Worm (Caenorhabditis elegans) whole organism, young adult: ENCODE results near the gene R10E9.4.

Experiments used
- C17E4.6 ChIP-seq: fragments of 200-800 bp; sonication (Bioruptor generic); IDR thresholded peaks from 2 replicates; pipeline ENCODE4 v1.3.6; 2022; ENCODE audit warnings: missing genetic modification reagents, missing genetic modification characterization, missing compliant biosample characterization
- F22D6.2 ChIP-seq: sonication (generic microtip); optimal IDR thresholded peaks from 2 replicates; lab custom pipeline; 2016; ENCODE audit warnings: mild to moderate bottlenecking, missing genetic modification characterization, missing compliant biosample characterization
- F55B11.4 ChIP-seq: sonication (generic microtip); optimal IDR thresholded peaks from 2 replicates; lab custom pipeline; 2016; ENCODE audit warnings: missing compliant biosample characterization, missing genetic modification characterization, borderline replicate concordance; ENCODE audit not compliant: insufficient read depth
- K11D2.4 ChIP-seq: fragments of 200-800 bp; sonication (Bioruptor generic); IDR thresholded peaks from 2 replicates; pipeline ENCODE4 v1.3.6; 2022; ENCODE audit warnings: missing genetic modification reagents, missing genetic modification characterization, missing compliant biosample characterization
- K12H6.12 ChIP-seq: fragments of 200-800 bp; sonication (Bioruptor generic); optimal IDR thresholded peaks from 2 replicates; lab custom pipeline; 2018; ENCODE audit warnings: mild to moderate bottlenecking, missing genetic modification characterization, missing compliant biosample characterization
- Y79H2A.3 ChIP-seq: fragments of 200-800 bp; sonication (Bioruptor generic); conservative IDR thresholded peaks from 2 replicates; pipeline ENCODE4 v1.3.6; 2022; ENCODE audit warnings: missing genetic modification reagents, missing genetic modification characterization, missing compliant biosample characterization
- Y95B8A.8 ChIP-seq: fragments of 200-800 bp; sonication (Bioruptor generic); IDR thresholded peaks from 2 replicates; pipeline ENCODE4 v1.3.6; 2022; ENCODE audit warnings: missing genetic modification reagents, missing genetic modification characterization, missing compliant biosample characterization
- akir-1 ChIP-seq: fragments of 200-800 bp; sonication (Bioruptor generic); optimal IDR thresholded peaks from 2 replicates; lab custom pipeline; 2018; ENCODE audit warnings: mild to moderate bottlenecking, missing genetic modification characterization, moderate library complexity, missing compliant biosample characterization
- aptf-3 ChIP-seq: fragments of 200-800 bp; sonication (Bioruptor generic); IDR thresholded peaks from 2 replicates; pipeline ENCODE4 v1.3.6; 2022; ENCODE audit warnings: missing genetic modification characterization, missing compliant biosample characterization
- atf-7 ChIP-seq: sonication (generic microtip); optimal IDR thresholded peaks from 2 replicates; lab custom pipeline; 2017; ENCODE audit warnings: mild to moderate bottlenecking, missing genetic modification characterization, missing compliant biosample characterization
- attf-5 ChIP-seq: fragments of 200-800 bp; sonication (Bioruptor generic); optimal IDR thresholded peaks from 2 replicates; lab custom pipeline; 2018; ENCODE audit warnings: mild to moderate bottlenecking, missing genetic modification characterization, missing compliant biosample characterization
- ccch-3 ChIP-seq: fragments of 200-800 bp; sonication (Bioruptor generic); optimal IDR thresholded peaks from 2 replicates; lab custom pipeline; 2018; ENCODE audit warnings: mild to moderate bottlenecking, missing genetic modification characterization, missing compliant biosample characterization
- ceh-100 ChIP-seq: fragments of 200-800 bp; sonication (Bioruptor generic); IDR thresholded peaks from 2 replicates; pipeline ENCODE4 v1.3.6; 2022; ENCODE audit warnings: missing genetic modification reagents, missing genetic modification characterization, missing compliant biosample characterization
- ceh-27 ChIP-seq: fragments of 200-800 bp; sonication (Bioruptor generic); optimal IDR thresholded peaks from 2 replicates; lab custom pipeline; 2018; ENCODE audit warnings: mild to moderate bottlenecking, missing genetic modification characterization, moderate library complexity, missing compliant biosample characterization
- dox-1 ChIP-seq: fragments of 200-800 bp; sonication (Bioruptor generic); IDR thresholded peaks from 2 replicates; pipeline ENCODE4 v1.3.6; 2022; ENCODE audit warnings: missing genetic modification reagents, missing genetic modification characterization, missing compliant biosample characterization
- dpff-1 ChIP-seq: sonication (generic microtip); optimal IDR thresholded peaks from 2 replicates; lab custom pipeline; 2017; ENCODE audit warnings: mild to moderate bottlenecking, missing genetic modification characterization, missing compliant biosample characterization
- dpl-1 ChIP-seq: fragments of 150-350 bp; optimal IDR thresholded peaks from 2 replicates; lab custom pipeline; 2014; ENCODE audit warnings: missing biosample characterization, missing genetic modification reagents, missing genetic modification characterization
- egl-44 ChIP-seq: fragments of 200-800 bp; sonication (Bioruptor generic); IDR thresholded peaks from 2 replicates; pipeline ENCODE4 v1.3.6; 2022; ENCODE audit warnings: missing genetic modification reagents, missing genetic modification characterization, missing compliant biosample characterization
- egrh-3 ChIP-seq: fragments of 200-800 bp; sonication (Bioruptor generic); IDR thresholded peaks from 2 replicates; pipeline ENCODE4 v1.3.6; 2022; ENCODE audit warnings: missing genetic modification reagents, missing genetic modification characterization, missing compliant biosample characterization
- ets-4 ChIP-seq: fragments of 200-800 bp; sonication (Bioruptor generic); optimal IDR thresholded peaks from 2 replicates; lab custom pipeline; 2018; ENCODE audit warnings: mild to moderate bottlenecking, missing genetic modification characterization, missing compliant biosample characterization
- gei-17 ChIP-seq: fragments of 200-800 bp; sonication (Bioruptor generic); optimal IDR thresholded peaks from 2 replicates; lab custom pipeline; 2018; ENCODE audit warnings: mild to moderate bottlenecking, missing genetic modification characterization, missing compliant biosample characterization
- hmg-1.2 ChIP-seq: fragments of 200-800 bp; sonication (Bioruptor generic); IDR thresholded peaks from 2 replicates; pipeline ENCODE4 v1.3.6; 2022; ENCODE audit warnings: missing genetic modification reagents, missing genetic modification characterization, missing compliant biosample characterization
- hmg-20 ChIP-seq: fragments of 200-800 bp; sonication (Bioruptor generic); IDR thresholded peaks from 2 replicates; pipeline ENCODE4 v1.3.6; 2022; ENCODE audit warnings: missing genetic modification reagents, missing genetic modification characterization, missing compliant biosample characterization
- let-607 ChIP-seq, 2 experiments: fragments of 200-800 bp in 1 of 2; sonication (Bioruptor generic) in 1 of 2; sonication (generic microtip) in 1 of 2; optimal IDR thresholded peaks; 2 replicates each; lab custom pipeline; 2016 to 2018; ENCODE audit warnings: mild to moderate bottlenecking in 2 of 2, missing compliant biosample characterization in 2 of 2, missing genetic modification characterization in 2 of 2, moderate library complexity in 2 of 2, missing genotype in 1 of 2
- lin-26 ChIP-seq: fragments of 200-800 bp; sonication (Bioruptor generic); IDR thresholded peaks from 2 replicates; pipeline ENCODE4 v1.3.6; 2022; ENCODE audit warnings: missing genetic modification reagents, missing genetic modification characterization, missing compliant biosample characterization
- lin-35 ChIP-seq, 3 experiments: fragments of 150-350 bp in 2 of 3; sonication (generic microtip) in 1 of 3; optimal IDR thresholded peaks; 2 replicates each; lab custom pipeline; 2014 to 2018; ENCODE audit warnings: missing biosample characterization in 3 of 3, missing genetic modification characterization in 3 of 3, missing genetic modification reagents in 3 of 3
- lin-40 ChIP-seq: sonication (generic microtip); optimal IDR thresholded peaks from 2 replicates; lab custom pipeline; 2016; ENCODE audit warnings: missing genetic modification characterization, mild to moderate bottlenecking, missing compliant biosample characterization, missing genotype, missing genetic modification reagents
- lsl-1 ChIP-seq: fragments of 200-800 bp; sonication (Bioruptor generic); optimal IDR thresholded peaks from 2 replicates; lab custom pipeline; 2018; ENCODE audit warnings: mild to moderate bottlenecking, missing genetic modification characterization, moderate library complexity, missing compliant biosample characterization
- madf-10 ChIP-seq: sonication (generic microtip); optimal IDR thresholded peaks from 2 replicates; lab custom pipeline; 2016; ENCODE audit warnings: mild to moderate bottlenecking, missing genetic modification characterization, missing compliant biosample characterization
- madf-3 ChIP-seq: fragments of 200-800 bp; sonication (Bioruptor generic); IDR thresholded peaks from 2 replicates; pipeline ENCODE4 v1.3.6; 2022; ENCODE audit warnings: missing genetic modification reagents, missing genetic modification characterization, missing compliant biosample characterization
- mcd-1 ChIP-seq: fragments of 200-800 bp; sonication (Bioruptor generic); IDR thresholded peaks from 2 replicates; pipeline ENCODE4 v1.3.6; 2022; ENCODE audit warnings: missing genetic modification reagents, missing genetic modification characterization, missing compliant biosample characterization
- nfyb-1 ChIP-seq: fragments of 200-800 bp; sonication (Bioruptor generic); IDR thresholded peaks from 2 replicates; pipeline ENCODE4 v1.3.6; 2022; ENCODE audit warnings: missing genetic modification reagents, missing genetic modification characterization, missing compliant biosample characterization
- nhr-27 ChIP-seq: fragments of 200-800 bp; sonication (Bioruptor generic); optimal IDR thresholded peaks from 2 replicates; lab custom pipeline; 2018; ENCODE audit warnings: mild to moderate bottlenecking, missing genetic modification characterization, moderate library complexity, missing compliant biosample characterization
- nhr-90 ChIP-seq: sonication (generic microtip); optimal IDR thresholded peaks from 2 replicates; lab custom pipeline; 2016; ENCODE audit warnings: missing genotype, mild to moderate bottlenecking, missing genetic modification characterization, missing compliant biosample characterization
- pbrm-1 ChIP-seq: fragments of 200-800 bp; sonication (Bioruptor generic); IDR thresholded peaks from 2 replicates; pipeline ENCODE4 v1.3.6; 2022; ENCODE audit warnings: missing genetic modification reagents, missing genetic modification characterization, missing compliant biosample characterization
- rcor-1 ChIP-seq: fragments of 200-800 bp; sonication (Bioruptor generic); IDR thresholded peaks from 2 replicates; pipeline ENCODE4 v1.3.6; 2022; ENCODE audit warnings: missing genetic modification reagents, missing genetic modification characterization, missing compliant biosample characterization
- repo-1 ChIP-seq: sonication (generic microtip); optimal IDR thresholded peaks from 2 replicates; lab custom pipeline; 2017; ENCODE audit warnings: mild to moderate bottlenecking, missing genetic modification characterization, missing compliant biosample characterization
- snpc-1.1 ChIP-seq: sonication (generic microtip); optimal IDR thresholded peaks from 2 replicates; lab custom pipeline; 2017; ENCODE audit warnings: missing genetic modification characterization, mild to moderate bottlenecking, missing compliant biosample characterization, antibody characterized with exemption, moderate library complexity, missing genotype, missing genetic modification reagents; ENCODE audit not compliant: insufficient read depth
- somi-1 ChIP-seq: fragments of 200-800 bp; sonication (Bioruptor generic); optimal IDR thresholded peaks from 2 replicates; lab custom pipeline; 2018; ENCODE audit warnings: mild to moderate bottlenecking, missing genetic modification characterization, missing compliant biosample characterization
- tbx-9 ChIP-seq: sonication (generic microtip); optimal IDR thresholded peaks from 2 replicates; lab custom pipeline; 2016; ENCODE audit warnings: borderline replicate concordance, missing genetic modification characterization, inconsistent platforms, missing compliant biosample characterization
- unc-62 ChIP-seq: fragments of 150-350 bp; optimal IDR thresholded peaks from 2 replicates; lab custom pipeline; 2014; ENCODE audit warnings: missing biosample characterization, missing genetic modification reagents, missing genetic modification characterization
- zim-3 ChIP-seq: sonication (generic microtip); optimal IDR thresholded peaks from 2 replicates; lab custom pipeline; 2017; ENCODE audit warnings: mild to moderate bottlenecking, missing genetic modification characterization, moderate library complexity, missing compliant biosample characterization
- ztf-18 ChIP-seq: sonication (generic microtip); optimal IDR thresholded peaks from 2 replicates; lab custom pipeline; 2016; ENCODE audit warnings: missing genotype, mild to moderate bottlenecking, missing genetic modification characterization, missing compliant biosample characterization
- ztf-26 ChIP-seq: sonication (generic microtip); optimal IDR thresholded peaks from 2 replicates; lab custom pipeline; 2017; ENCODE audit warnings: missing genetic modification characterization, missing compliant biosample characterization

The R10E9.4 gene

ce11 chrIII:4018591-4019580 lies 46.3 kb upstream of the R10E9.4 start (continued):
- TF ChIP-seq madf-3 (GFP tag; lab: Robert Waterston, UW) = 0 out of 2 replicates have a peak, but pooled peaks have one; percentile 1
- TF ChIP-seq F55B11.4 (tag; lab: Kevin White, UChicago) = no peak
- peak; percentile 70 for TF ChIP-seq egrh-3 (GFP tag; lab: Robert Waterston, UW)
- no peak for TF ChIP-seq hmg-20 (GFP tag; lab: Robert Waterston, UW)
- peak; percentile 51 for TF ChIP-seq dox-1
- TF ChIP-seq nhr-27 (tag; lab: Kevin White, UChicago) = peak; percentile 28
- no peak for TF ChIP-seq Y79H2A.3
- peak; percentile 9 for TF ChIP-seq attf-5
- no peak for TF ChIP-seq snpc-1.1 (tag; lab: Kevin White, UChicago)
- TF ChIP-seq rcor-1 = no peak
- peak; percentile 44 for TF ChIP-seq ets-4
- peak; percentile 25 for TF ChIP-seq ztf-18 (tag; lab: Kevin White, UChicago)
- TF ChIP-seq C17E4.6 (GFP tag; lab: Robert Waterston, UW) = no peak
- no peak for TF ChIP-seq ztf-26 (tag; lab: Kevin White, UChicago)
- TF ChIP-seq zim-3 (tag; lab: Kevin White, UChicago) = no peak
- TF ChIP-seq egl-44 (GFP tag; lab: Robert Waterston, UW) = no peak

- TF ChIP-seq F22D6.2 (tag; lab: Kevin White, UChicago) (no peak), dpl-1 (GFP tag; lab: Kevin White, UChicago) (no peak), nhr-90 (tag; lab: Kevin White, UChicago) (peak; percentile 7), mcd-1 (peak; percentile 31; the same call in 1 of the 2 replicates), K11D2.4 (GFP tag; lab: Robert Waterston, UW) (0 out of 2 replicates have a peak, but pooled peaks have one; percentile 42), dpff-1 (tag; lab: Kevin White, UChicago) (no peak), lin-26 (0 out of 2 replicates have a peak, but pooled peaks have one; percentile 30), ccch-3 (GFP tag; lab: Kevin White, UChicago) (no peak), Y95B8A.8 (GFP tag; lab: Robert Waterston, UW) (peak; percentile 48; the same call in 1 of the 2 replicates), somi-1 (GFP tag; lab: Kevin White, UChicago) (peak; percentile 43), repo-1 (tag; lab: Kevin White, UChicago) (peak; percentile 8), ceh-100 (GFP tag; lab: Robert Waterston, UW) (no peak), nhr-27 (tag; lab: Kevin White, UChicago) (peak; percentile 67), atf-7 (tag; lab: Kevin White, UChicago) (no peak), attf-5 (peak; percentile 86), tbx-9 (tag; lab: Kevin White, UChicago) (no peak), gei-17 (GFP tag; lab: Kevin White, UChicago) (no peak), lin-40 (tag; lab: Kevin White, UChicago) (peak; percentile 11), hmg-1.2 (GFP tag; lab: Robert Waterston, UW) (peak; percentile 30), let-607 (tag; optimal IDR thresholded peaks at IDR 0.05; lab: Kevin White, UChicago) (peak; percentile 13 to 21), aptf-3 (GFP tag; lab: Robert Waterston, UW) (no peak), nfyb-1 (peak; percentile 76), lin-35 (GFP tag; optimal IDR thresholded peaks at IDR 0.05; lab: Kevin White, UChicago) (peak in 1 of 3 experiments; percentile 55), unc-62 (GFP tag; lab: Kevin White, UChicago) (peak; percentile 76), ceh-27 (GFP tag; lab: Kevin White, UChicago) (peak; percentile 64), K12H6.12 (tag; lab: Kevin White, UChicago) (peak; percentile 83), pbrm-1 (GFP tag; lab: Robert Waterston, UW) (peak; percentile 53; the same call in 1 of the 2 replicates), madf-10 (tag; lab: Kevin White, UChicago) (peak; percentile 78), akir-1 (GFP tag; lab: Kevin White, UChicago) (no peak), lsl-1 (GFP tag; lab: Kevin White, UChicago) (no peak)
Measured at ce11 chrIII:4018095-4018498, 45.5 kb upstream of the R10E9.4 start.
